Fruit fly (Drosophila melanogaster): ENCODE results near the gene CG6310.

CG6310 gene

dm6 chr3L:11118627-11119395 is 49.1 kb upstream of the CG6310 start (continued):
- TF ChIP-seq lab (GFP tag; optimal IDR thresholded peaks at IDR 0.05): peak; percentile 92
- no peak for TF ChIP-seq Sin3A (optimal IDR thresholded peaks at IDR 0.05)
- TF ChIP-seq CG7271 (tag; optimal IDR thresholded peaks at IDR 0.05): peak; percentile 71
- TF ChIP-seq chinmo (GFP tag; IDR thresholded peaks at IDR 0.05; ENCODE audit: partially characterized antibody): peak; percentile 98
- TF ChIP-seq CG18619 (GFP tag; optimal IDR thresholded peaks at IDR 0.05): peak; percentile 76
- peak; percentile 87 for TF ChIP-seq CG12299 (tag; optimal IDR thresholded peaks at IDR 0.05)
- TF ChIP-seq CG9727 (GFP tag; optimal IDR thresholded peaks at IDR 0.05): peak; percentile 77
- TF ChIP-seq HLH4C (GFP tag; IDR thresholded peaks at IDR 0.05; ENCODE audit: partially characterized antibody): no peak
- no peak for TF ChIP-seq BEAF-32 (GFP tag; optimal IDR thresholded peaks at IDR 0.05)
- peak; percentile 87 for TF ChIP-seq CG3407 (GFP tag; optimal IDR thresholded peaks at IDR 0.05)
- peak; percentile 35 for TF ChIP-seq HmgD (GFP tag; optimal IDR thresholded peaks at IDR 0.05)
- TF ChIP-seq CG13296 (GFP tag; optimal IDR thresholded peaks at IDR 0.05): peak; percentile 83
- peak; percentile 6 for TF ChIP-seq CTCF (GFP tag; optimal IDR thresholded peaks at IDR 0.05)
- TF ChIP-seq stc (GFP tag; IDR thresholded peaks at IDR 0.05): peak; percentile 58; the same call in 1 of the 2 replicates
- no peak for TF ChIP-seq Usf (GFP tag; optimal IDR thresholded peaks at IDR 0.05)
- TF ChIP-seq az2 (GFP tag; optimal IDR thresholded peaks at IDR 0.05): peak; percentile 18
- TF ChIP-seq CG17612 (GFP tag; IDR thresholded peaks at IDR 0.05): no peak
- TF ChIP-seq al (GFP tag; IDR thresholded peaks at IDR 0.05): no peak
- TF ChIP-seq ham (GFP tag; IDR thresholded peaks at IDR 0.05): no peak
- TF ChIP-seq Hr39 (optimal IDR thresholded peaks at IDR 0.05): no peak
- no peak for TF ChIP-seq Neu2 (GFP tag; optimal IDR thresholded peaks at IDR 0.05; ENCODE audit: borderline replicate concordance)
- peak; percentile 87 for TF ChIP-seq wek (GFP tag; optimal IDR thresholded peaks at IDR 0.05)
- TF ChIP-seq CG13894 (tag; optimal IDR thresholded peaks at IDR 0.05): peak; percentile 81
- no peak for TF ChIP-seq ssp (GFP tag; IDR thresholded peaks at IDR 0.05)
- TF ChIP-seq Stat92E (GFP tag; optimal IDR thresholded peaks at IDR 0.05): peak in 1 of 3 experiments; percentile 15
- TF ChIP-seq fu2 (GFP tag; optimal IDR thresholded peaks at IDR 0.05): no peak
- peak; percentile 95 for TF ChIP-seq CG4328 (GFP tag; optimal IDR thresholded peaks at IDR 0.05)
- peak; percentile 81 for TF ChIP-seq NC2β (GFP tag; optimal IDR thresholded peaks at IDR 0.05)
- peak; percentile 69 for TF ChIP-seq NC2α (GFP tag; optimal IDR thresholded peaks at IDR 0.05)
- TF ChIP-seq Gsc (GFP tag; IDR thresholded peaks at IDR 0.05): no peak
- no peak; the same call in 1 of the 2 replicates for TF ChIP-seq E2f1 (GFP tag; IDR thresholded peaks at IDR 0.05)
- peak; percentile 34 for TF ChIP-seq CG3065 (GFP tag; optimal IDR thresholded peaks at IDR 0.05)
- TF ChIP-seq bbx (GFP tag; IDR thresholded peaks at IDR 0.05; ENCODE audit: partially characterized antibody): peak; percentile 26; the same call in 1 of the 2 replicates
- peak; percentile 65 for TF ChIP-seq CG14710 (tag; optimal IDR thresholded peaks at IDR 0.05)
- TF ChIP-seq CG1529 (GFP tag; optimal IDR thresholded peaks at IDR 0.05): peak; percentile 72
- peak; percentile 81 for TF ChIP-seq CG10209 (GFP tag; optimal IDR thresholded peaks at IDR 0.05)
- no peak for TF ChIP-seq Poxn (GFP tag; IDR thresholded peaks at IDR 0.05)
- peak; percentile 60 for TF ChIP-seq gcm2 (GFP tag; optimal IDR thresholded peaks at IDR 0.05)
- no peak for TF ChIP-seq aop (GFP tag; IDR thresholded peaks at IDR 0.05)
- TF ChIP-seq ken (GFP tag; IDR thresholded peaks at IDR 0.05): no peak
- TF ChIP-seq CG5245 (GFP tag; optimal IDR thresholded peaks at IDR 0.05): peak; percentile 45
- no peak for TF ChIP-seq ind (GFP tag; optimal IDR thresholded peaks at IDR 0.05)
- TF ChIP-seq pnt (GFP tag; optimal IDR thresholded peaks at IDR 0.05): peak; percentile 48
- TF ChIP-seq Atf6 (GFP tag; IDR thresholded peaks at IDR 0.05): peak; percentile 81
- peak; percentile 25 for TF ChIP-seq CG31441 (GFP tag; IDR thresholded peaks at IDR 0.05)
- TF ChIP-seq hkb (optimal IDR thresholded peaks at IDR 0.05): no peak
- peak; percentile 85 for TF ChIP-seq hkb (GFP tag; IDR thresholded peaks at IDR 0.05)
- TF ChIP-seq CG7372 (GFP tag; IDR thresholded peaks at IDR 0.05): no peak
- peak; percentile 61 for TF ChIP-seq fd3F (GFP tag; optimal IDR thresholded peaks at IDR 0.05)
- peak; percentile 94 for TF ChIP-seq ATbp (GFP tag; optimal IDR thresholded peaks at IDR 0.05)
- TF ChIP-seq hb (GFP tag; IDR thresholded peaks at IDR 0.05; ENCODE audit: partially characterized antibody): no peak
